Worm (Caenorhabditis elegans) whole organism, L4 larva: ENCODE results near the gene gos-28.

Experiments used
- D1046.2 ChIP-seq: fragments of 200-800 bp; sonication (Bioruptor generic); IDR thresholded peaks from 2 replicates; pipeline ENCODE4 v1.3.6; 2022; ENCODE audit warnings: missing genetic modification characterization, missing compliant biosample characterization
- F44E2.7 ChIP-seq: fragments of 200-800 bp; sonication (Bioruptor generic); IDR thresholded peaks from 2 replicates; pipeline ENCODE4 v2.1.2; 2022; ENCODE audit warnings: missing genetic modification characterization, missing compliant biosample characterization
- F49E8.2 ChIP-seq: sonication (generic microtip); optimal IDR thresholded peaks from 2 replicates; lab custom pipeline; 2016; ENCODE audit warnings: missing compliant biosample characterization, mild to moderate bottlenecking, missing genetic modification characterization, borderline replicate concordance
- Y5F2A.4 ChIP-seq: fragments of 200-800 bp; sonication (Bioruptor generic); optimal IDR thresholded peaks from 2 replicates; lab custom pipeline; 2018; ENCODE audit warnings: mild to moderate bottlenecking, missing genetic modification characterization, missing compliant biosample characterization
- aly-2 ChIP-seq: sonication (generic microtip); optimal IDR thresholded peaks from 2 replicates; lab custom pipeline; 2018; ENCODE audit warnings: missing biosample characterization, missing genetic modification characterization
- ama-1 ChIP-seq: fragments of 150-350 bp; optimal IDR thresholded peaks from 2 replicates; lab custom pipeline; 2014; ENCODE audit warnings: inconsistent platforms, mixed read lengths
- attf-4 ChIP-seq: sonication (generic microtip); optimal IDR thresholded peaks from 3 replicates; lab custom pipeline; 2017; ENCODE audit warnings: missing biosample characterization, missing genetic modification characterization
- ceh-28 ChIP-seq: fragments of 150-350 bp; optimal IDR thresholded peaks from 2 replicates; lab custom pipeline; 2014; ENCODE audit warnings: missing biosample characterization, missing genetic modification reagents, missing genetic modification characterization
- ces-1 ChIP-seq: fragments of 150-350 bp; sonication (generic microtip); optimal IDR thresholded peaks from 4 replicates; lab custom pipeline; 2014; ENCODE audit warnings: missing biosample characterization, missing genetic modification reagents, missing genetic modification characterization
- cey-2 ChIP-seq: sonication (generic microtip); optimal IDR thresholded peaks from 3 replicates; lab custom pipeline; 2017; ENCODE audit warnings: missing genetic modification characterization, mild to moderate bottlenecking, missing compliant biosample characterization, antibody characterized with exemption, borderline replicate concordance; ENCODE audit not compliant: insufficient read depth
- daf-12 ChIP-seq: fragments of 150-350 bp; optimal IDR thresholded peaks from 2 replicates; lab custom pipeline; 2014; ENCODE audit warnings: missing biosample characterization, missing genetic modification reagents, missing genetic modification characterization
- daf-8 ChIP-seq: fragments of 200-800 bp; sonication (Bioruptor generic); IDR thresholded peaks from 2 replicates; pipeline ENCODE4 v1.3.6; 2022; ENCODE audit warnings: missing genetic modification characterization, missing compliant biosample characterization
- dmd-8 ChIP-seq: fragments of 200-800 bp; sonication (Bioruptor generic); IDR thresholded peaks from 2 replicates; pipeline ENCODE4 v1.3.6; 2022; ENCODE audit warnings: missing genetic modification characterization, missing compliant biosample characterization
- dpl-1 ChIP-seq: fragments of 150-350 bp; optimal IDR thresholded peaks from 2 replicates; lab custom pipeline; 2014; ENCODE audit warnings: missing biosample characterization, missing genetic modification reagents, missing genetic modification characterization
- dve-1 ChIP-seq: sonication (generic microtip); optimal IDR thresholded peaks from 2 replicates; lab custom pipeline; 2017; ENCODE audit warnings: antibody characterized with exemption, mild to moderate bottlenecking, missing genetic modification characterization, missing compliant biosample characterization; ENCODE audit not compliant: insufficient read depth
- egl-43 ChIP-seq: fragments of 200-800 bp; sonication (Bioruptor generic); IDR thresholded peaks from 2 replicates; pipeline ENCODE4 v1.3.6; 2022; ENCODE audit warnings: missing genetic modification reagents, missing genetic modification characterization, missing compliant biosample characterization
- hif-1 ChIP-seq, 2 experiments: sonication (generic microtip); optimal IDR thresholded peaks; 2 replicates each; lab custom pipeline; 2016 to 2017; ENCODE audit warnings: missing compliant biosample characterization in 2 of 2, missing genetic modification characterization in 2 of 2, missing genetic modification reagents in 2 of 2, missing genotype in 2 of 2, mild to moderate bottlenecking in 1 of 2
- hlh-11 ChIP-seq: fragments of 200-800 bp; sonication (Bioruptor generic); optimal IDR thresholded peaks from 2 replicates; lab custom pipeline; 2018; ENCODE audit warnings: mild to moderate bottlenecking, missing genetic modification characterization, missing compliant biosample characterization
- hlh-30 ChIP-seq: sonication (generic microtip); optimal IDR thresholded peaks from 2 replicates; lab custom pipeline; 2017; ENCODE audit warnings: antibody characterized with exemption, mild to moderate bottlenecking, missing genetic modification characterization, missing compliant biosample characterization; ENCODE audit not compliant: insufficient read depth
- hmg-1.1 ChIP-seq: fragments of 200-800 bp; sonication (Bioruptor generic); IDR thresholded peaks from 2 replicates; pipeline ENCODE4 v1.3.6; 2022; ENCODE audit warnings: missing genetic modification reagents, missing genetic modification characterization, missing compliant biosample characterization
- jun-1 ChIP-seq: fragments of 150-350 bp; optimal IDR thresholded peaks from 2 replicates; lab custom pipeline; 2014; ENCODE audit warnings: missing biosample characterization, missing genetic modification reagents, missing genetic modification characterization
- lim-7 ChIP-seq: fragments of 200-800 bp; sonication (Bioruptor generic); IDR thresholded peaks from 2 replicates; pipeline ENCODE4 v1.3.6; 2022; ENCODE audit warnings: missing genetic modification characterization, missing compliant biosample characterization
- lin-1 ChIP-seq: fragments of 200-800 bp; sonication (Bioruptor generic); IDR thresholded peaks from 2 replicates; pipeline ENCODE4 v1.3.6; 2022; ENCODE audit warnings: missing genetic modification reagents, missing genetic modification characterization, missing compliant biosample characterization
- lin-29 ChIP-seq: fragments of 200-800 bp; sonication (Bioruptor generic); IDR thresholded peaks from 2 replicates; pipeline ENCODE4 v1.3.6; 2022; ENCODE audit warnings: missing genetic modification reagents, missing genetic modification characterization, missing compliant biosample characterization
- lin-38 ChIP-seq: fragments of 200-800 bp; sonication (Bioruptor generic); IDR thresholded peaks from 2 replicates; pipeline ENCODE4 v1.3.6; 2022; ENCODE audit warnings: missing genetic modification reagents, missing genetic modification characterization, missing compliant biosample characterization
- lin-39 ChIP-seq: fragments of 150-350 bp; optimal IDR thresholded peaks from 2 replicates; lab custom pipeline; 2014; ENCODE audit warnings: missing biosample characterization, missing genetic modification reagents, missing genetic modification characterization
- lir-3 ChIP-seq: sonication (generic microtip); optimal IDR thresholded peaks from 2 replicates; lab custom pipeline; 2016; ENCODE audit warnings: mild to moderate bottlenecking, missing genetic modification characterization, missing compliant biosample characterization
- madf-9 ChIP-seq: fragments of 200-800 bp; sonication (Bioruptor generic); conservative IDR thresholded peaks from 2 replicates; pipeline ENCODE4 v1.3.6; 2022; ENCODE audit warnings: missing genetic modification reagents, missing genetic modification characterization, missing compliant biosample characterization
- mdl-1 ChIP-seq, 2 experiments: fragments of 150-350 bp in 1 of 2; sonication (generic microtip) in 1 of 2; optimal IDR thresholded peaks; 2 replicates each; lab custom pipeline; 2014 to 2017; ENCODE audit warnings: missing biosample characterization in 2 of 2, missing genetic modification characterization in 2 of 2
- mxl-3 ChIP-seq: fragments of 200-800 bp; sonication (Bioruptor generic); optimal IDR thresholded peaks from 2 replicates; lab custom pipeline; 2018; ENCODE audit warnings: mild to moderate bottlenecking, missing genetic modification characterization, missing compliant biosample characterization
- nhr-102 ChIP-seq: sonication (generic microtip); optimal IDR thresholded peaks from 2 replicates; lab custom pipeline; 2016; ENCODE audit warnings: mild to moderate bottlenecking, missing genetic modification characterization, moderate library complexity, missing compliant biosample characterization
- nhr-111 ChIP-seq: fragments of 200-800 bp; sonication (Bioruptor generic); optimal IDR thresholded peaks from 2 replicates; lab custom pipeline; 2018; ENCODE audit warnings: mild to moderate bottlenecking, missing genetic modification characterization, missing compliant biosample characterization
- nhr-237 ChIP-seq: sonication (generic microtip); optimal IDR thresholded peaks from 2 replicates; lab custom pipeline; 2017; ENCODE audit warnings: missing biosample characterization, missing genetic modification characterization
- nhr-48 ChIP-seq: sonication (generic microtip); optimal IDR thresholded peaks from 2 replicates; lab custom pipeline; 2016; ENCODE audit warnings: mild to moderate bottlenecking, missing genetic modification characterization, missing compliant biosample characterization
- nhr-76 ChIP-seq: fragments of 150-350 bp; optimal IDR thresholded peaks from 2 replicates; lab custom pipeline; 2014; ENCODE audit warnings: missing biosample characterization, missing genetic modification characterization
- pha-4 ChIP-seq, 2 experiments: fragments of 150-350 bp in 1 of 2; fragments of 200-800 bp in 1 of 2; sonication (Bioruptor generic) in 1 of 2; IDR thresholded peaks in 1 of 2; optimal IDR thresholded peaks in 1 of 2; 2 replicates each; pipeline versions ENCODE4 v1.3.6 to Lab custom; 2014 to 2022; ENCODE audit warnings: missing genetic modification characterization in 2 of 2, missing genetic modification reagents in 2 of 2, missing biosample characterization in 1 of 2, missing compliant biosample characterization in 1 of 2
- pqm-1 ChIP-seq: sonication (generic microtip); optimal IDR thresholded peaks from 2 replicates; lab custom pipeline; 2017; ENCODE audit warnings: missing biosample characterization, missing genetic modification characterization
- set-16 ChIP-seq: fragments of 200-800 bp; sonication (Bioruptor generic); IDR thresholded peaks from 2 replicates; pipeline ENCODE4 v1.3.6; 2022; ENCODE audit warnings: missing genetic modification reagents, missing genetic modification characterization, missing compliant biosample characterization
- snpc-1.2 ChIP-seq: fragments of 200-800 bp; sonication (Bioruptor generic); IDR thresholded peaks from 2 replicates; pipeline ENCODE4 v1.3.6; 2022; ENCODE audit warnings: missing genetic modification reagents, missing genetic modification characterization, missing compliant biosample characterization
- spr-1 ChIP-seq: sonication (generic microtip); optimal IDR thresholded peaks from 2 replicates; lab custom pipeline; 2016; ENCODE audit warnings: mild to moderate bottlenecking, missing genetic modification characterization, missing compliant biosample characterization
- spr-3 ChIP-seq: fragments of 200-800 bp; sonication (Bioruptor generic); optimal IDR thresholded peaks from 2 replicates; lab custom pipeline; 2018; ENCODE audit warnings: mild to moderate bottlenecking, missing genetic modification characterization, missing compliant biosample characterization
- tag-97 ChIP-seq: fragments of 200-800 bp; sonication (Bioruptor generic); IDR thresholded peaks from 2 replicates; pipeline ENCODE4 v1.3.6; 2022; ENCODE audit warnings: missing genetic modification characterization, missing compliant biosample characterization
- tra-1 ChIP-seq: fragments of 200-800 bp; sonication (Bioruptor generic); IDR thresholded peaks from 2 replicates; pipeline ENCODE4 v1.3.6; 2022; ENCODE audit warnings: missing genetic modification reagents, missing genetic modification characterization, missing compliant biosample characterization
- unc-130 ChIP-seq: sonication (generic microtip); optimal IDR thresholded peaks from 2 replicates; lab custom pipeline; 2016; ENCODE audit warnings: missing genetic modification reagents, missing genetic modification characterization, missing compliant biosample characterization
- unc-39 ChIP-seq: sonication (generic microtip); optimal IDR thresholded peaks from 2 replicates; lab custom pipeline; 2017; ENCODE audit warnings: missing biosample characterization, missing genetic modification characterization
- zag-1 ChIP-seq: fragments of 150-350 bp; optimal IDR thresholded peaks from 2 replicates; lab custom pipeline; 2014; ENCODE audit warnings: missing biosample characterization, missing genetic modification characterization
- zfp-2 ChIP-seq: sonication (generic microtip); optimal IDR thresholded peaks from 2 replicates; lab custom pipeline; 2016; ENCODE audit warnings: mild to moderate bottlenecking, missing genetic modification characterization, missing compliant biosample characterization
- zfp-3 ChIP-seq: fragments of 200-800 bp; sonication (Bioruptor generic); conservative IDR thresholded peaks from 2 replicates; pipeline ENCODE4 v1.3.6; 2022; ENCODE audit warnings: missing genetic modification reagents, missing genetic modification characterization, missing compliant biosample characterization
- zip-2 ChIP-seq: fragments of 150-350 bp; optimal IDR thresholded peaks from 2 replicates; lab custom pipeline; 2014; ENCODE audit warnings: missing biosample characterization, missing genetic modification characterization
- ztf-7 ChIP-seq: fragments of 150-350 bp; optimal IDR thresholded peaks from 2 replicates; lab custom pipeline; 2014; ENCODE audit warnings: missing biosample characterization, missing genetic modification characterization

The gos-28 gene

DNA sequence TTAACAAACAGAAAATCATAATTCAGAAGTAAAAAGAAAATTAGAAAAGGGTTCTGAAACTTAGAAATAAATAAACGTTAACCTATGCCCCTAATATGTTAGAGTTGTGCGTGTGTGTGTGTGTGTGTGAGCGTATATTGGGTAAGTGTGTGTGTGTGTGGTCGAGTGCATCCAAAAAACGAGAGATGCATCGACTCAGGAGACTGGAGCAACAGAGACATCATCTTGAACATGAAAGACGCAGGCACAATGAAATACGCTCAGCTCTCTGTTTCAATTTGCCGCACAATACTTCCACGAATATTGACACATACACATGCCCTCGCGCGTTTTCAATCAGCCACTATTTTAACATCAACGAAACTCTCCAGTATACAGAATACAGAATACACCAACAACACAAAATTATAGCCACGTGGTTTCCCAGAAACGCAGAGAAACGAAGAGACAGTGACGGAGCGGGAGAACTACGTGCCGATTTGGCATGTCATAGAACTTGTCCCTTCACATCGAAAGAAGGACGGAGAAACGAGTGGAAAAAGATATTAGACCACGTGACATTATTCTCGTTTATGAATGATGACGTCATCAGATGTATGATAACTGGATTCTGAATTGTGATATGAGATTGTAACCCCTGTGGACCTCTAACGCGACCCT lies 27.3 kb upstream of the gos-28 start (continued):
- TF ChIP-seq egl-43 (GFP tag; lab: Robert Waterston, UW) = peak; percentile 56; the same call in 1 of the 2 replicates
- no peak for TF ChIP-seq madf-9 (GFP tag; lab: Robert Waterston, UW)
- TF ChIP-seq lin-38 (GFP tag; lab: Robert Waterston, UW) = no peak
- TF ChIP-seq Y5F2A.4 = no peak
- no peak for TF ChIP-seq ces-1 (GFP tag; lab: Kevin White, UChicago)
- TF ChIP-seq ceh-28 (tag; lab: Kevin White, UChicago) = no peak
- no peak for TF ChIP-seq nhr-76
- TF ChIP-seq jun-1 (tag; lab: Kevin White, UChicago) = no peak
- TF ChIP-seq attf-4 (tag; lab: Kevin White, UChicago) = no peak
- TF ChIP-seq pha-4 (GFP tag; IDR thresholded peaks at IDR 0.05; lab: Robert Waterston, UW) = no peak
- TF ChIP-seq pha-4 (tag; optimal IDR thresholded peaks at IDR 0.05; lab: Kevin White, UChicago) = no peak
- TF ChIP-seq cey-2 (tag; lab: Kevin White, UChicago) = peak; percentile 64
- no peak for TF ChIP-seq unc-130 (GFP tag; lab: Kevin White, UChicago)
- no peak for TF ChIP-seq aly-2 (tag; lab: Kevin White, UChicago)
- peak; percentile 93 to 98 for TF ChIP-seq mdl-1 (tag; optimal IDR thresholded peaks at IDR 0.05; lab: Kevin White, UChicago)
- peak; percentile 35; the same call in 1 of the 2 replicates for TF ChIP-seq hmg-1.1 (GFP tag; lab: Robert Waterston, UW)
- TF ChIP-seq hif-1 (tag; optimal IDR thresholded peaks at IDR 0.05; lab: Kevin White, UChicago) = peak; percentile 85 to 98
- no peak for TF ChIP-seq D1046.2 (GFP tag; lab: Robert Waterston, UW)
- no peak for TF ChIP-seq zfp-2
- TF ChIP-seq lir-3 (tag; lab: Kevin White, UChicago) = no peak
- no peak for TF ChIP-seq set-16 (GFP tag; lab: Robert Waterston, UW)
- no peak for TF ChIP-seq nhr-237 (tag; lab: Kevin White, UChicago)
- no peak for TF ChIP-seq lin-29 (GFP tag; lab: Robert Waterston, UW)
- no peak for TF ChIP-seq lin-39 (tag; lab: Kevin White, UChicago)
- TF ChIP-seq ztf-7 (tag; lab: Kevin White, UChicago) = no peak
- peak; percentile 86 for TF ChIP-seq dve-1
- peak; percentile 17 for TF ChIP-seq pqm-1 (tag; lab: Kevin White, UChicago)
- peak; percentile 96 for TF ChIP-seq hlh-30
- TF ChIP-seq ama-1 (lab: Kevin White, UChicago) = peak; percentile 77
- TF ChIP-seq daf-12 = no peak
- TF ChIP-seq snpc-1.2 (GFP tag; lab: Robert Waterston, UW) = no peak
- no peak for TF ChIP-seq spr-1 (tag; lab: Kevin White, UChicago)
- TF ChIP-seq lin-1 (GFP tag; lab: Robert Waterston, UW) = no peak
- peak; percentile 89 for TF ChIP-seq nhr-48 (tag; lab: Kevin White, UChicago)
- TF ChIP-seq nhr-111 = no peak
- peak; percentile 49 for TF ChIP-seq dpl-1 (GFP tag; lab: Kevin White, UChicago)
- TF ChIP-seq F44E2.7 (GFP tag; lab: Robert Waterston, UW) = no peak
- no peak for TF ChIP-seq daf-8 (GFP tag; lab: Robert Waterston, UW)
- no peak for TF ChIP-seq dmd-8
- 0 out of 2 replicates have a peak, but pooled peaks have one; percentile 46 for TF ChIP-seq zfp-3 (GFP tag; lab: Robert Waterston, UW)
- peak; percentile 87 for TF ChIP-seq nhr-102
- TF ChIP-seq mxl-3 (GFP tag; lab: Kevin White, UChicago) = peak; percentile 92
- TF ChIP-seq F49E8.2 (tag; lab: Kevin White, UChicago) = no peak
- no peak for TF ChIP-seq tag-97 (GFP tag; lab: Robert Waterston, UW)
- TF ChIP-seq spr-3 (GFP tag; lab: Kevin White, UChicago) = peak; percentile 46
- no peak for TF ChIP-seq zag-1
- no peak for TF ChIP-seq zip-2 (tag; lab: Kevin White, UChicago)
- TF ChIP-seq lim-7 (GFP tag; lab: Robert Waterston, UW) = no peak
- no peak for TF ChIP-seq tra-1 (GFP tag; lab: Robert Waterston, UW)
- TF ChIP-seq hlh-11 (tag; lab: Kevin White, UChicago) = peak; percentile 92
- TF ChIP-seq unc-39 (tag; lab: Kevin White, UChicago) = no peak
